Fruit fly (Drosophila melanogaster): ENCODE data around the gene CG13676.
A peak's percentile ranks its signal among the peaks of the same experiment; 100 is the strongest.

Gene CG13676

dm6 chr3L:8156199-8156598 is 4.6 kb upstream of the CG13676 start:
- TF ChIP-seq psq (GFP tag; optimal IDR thresholded peaks at IDR 0.05) (no peak), brk (GFP tag; optimal IDR thresholded peaks at IDR 0.05) (no peak), OdsH (GFP tag; optimal IDR thresholded peaks at IDR 0.05) (peak; percentile 43), dmrt93B (GFP tag; optimal IDR thresholded peaks at IDR 0.05) (no peak), N (GFP tag; optimal IDR thresholded peaks at IDR 0.05) (no peak), sv (GFP tag; optimal IDR thresholded peaks at IDR 0.05) (no peak), br (GFP tag; optimal IDR thresholded peaks at IDR 0.05) (peak; percentile 53), foxo (GFP tag; optimal IDR thresholded peaks at IDR 0.05) (peak in 1 of 2 experiments; percentile 49), HLH106 (tag; optimal IDR thresholded peaks at IDR 0.05) (peak; percentile 31), Hnf4 (GFP tag; optimal IDR thresholded peaks at IDR 0.05) (peak; percentile 6), fru (GFP tag; optimal IDR thresholded peaks at IDR 0.05) (peak; percentile 22), lola (GFP tag; optimal IDR thresholded peaks at IDR 0.05) (no peak), GATAd (GFP tag; optimal IDR thresholded peaks at IDR 0.05) (no peak), ey (GFP tag; optimal IDR thresholded peaks at IDR 0.05) (peak; percentile 48), h (GFP tag; optimal IDR thresholded peaks at IDR 0.05) (peak; percentile 48), Sp1 (GFP tag; optimal IDR thresholded peaks at IDR 0.05) (peak; percentile 43), sage (GFP tag; optimal IDR thresholded peaks at IDR 0.05) (no peak), rgr (GFP tag; optimal IDR thresholded peaks at IDR 0.05) (peak; percentile 49)

dm6 chr3L:8155324-8155723 is 3.7 kb upstream of the CG13676 start:
- TF ChIP-seq Abd-B (GFP tag; optimal IDR thresholded peaks at IDR 0.05) = no peak
- TF ChIP-seq jim (GFP tag; optimal IDR thresholded peaks at IDR 0.05) = no peak
- TF ChIP-seq ey (GFP tag; optimal IDR thresholded peaks at IDR 0.05) = no peak
- no peak for TF ChIP-seq tai (GFP tag; optimal IDR thresholded peaks at IDR 0.05)

- no peak for TF ChIP-seq Jra (GFP tag; optimal IDR thresholded peaks at IDR 0.05)
- TF ChIP-seq CG9705 (GFP tag; optimal IDR thresholded peaks at IDR 0.05) = no peak
- no peak for TF ChIP-seq pan (optimal IDR thresholded peaks at IDR 0.05)
- TF ChIP-seq h (GFP tag; optimal IDR thresholded peaks at IDR 0.05) = no peak
- no peak for TF ChIP-seq woc (GFP tag; optimal IDR thresholded peaks at IDR 0.05)
- no peak for TF ChIP-seq sv (GFP tag; optimal IDR thresholded peaks at IDR 0.05)
- TF ChIP-seq dsf (GFP tag; optimal IDR thresholded peaks at IDR 0.05; ENCODE audit: borderline replicate concordance) = no peak
- no peak for TF ChIP-seq tai (GFP tag; optimal IDR thresholded peaks at IDR 0.05)
- TF ChIP-seq Myc (optimal IDR thresholded peaks at IDR 0.05) = no peak
- no peak for TF ChIP-seq lola (GFP tag; optimal IDR thresholded peaks at IDR 0.05)
- TF ChIP-seq Dif (GFP tag; optimal IDR thresholded peaks at IDR 0.05; ENCODE audit: partially characterized antibody) = no peak
- no peak for TF ChIP-seq N (GFP tag; optimal IDR thresholded peaks at IDR 0.05)
Observed at dm6 chr3L:8154544-8154943, 2.9 kb upstream of the CG13676 start.

- TF ChIP-seq Hnf4 (GFP tag; optimal IDR thresholded peaks at IDR 0.05) = no peak
- TF ChIP-seq fru (GFP tag; optimal IDR thresholded peaks at IDR 0.05) = peak; percentile 64
- TF ChIP-seq h (GFP tag; optimal IDR thresholded peaks at IDR 0.05) = peak; percentile 2
- peak; percentile 45 for TF ChIP-seq rgr (GFP tag; optimal IDR thresholded peaks at IDR 0.05)
- TF ChIP-seq dmrt93B (GFP tag; optimal IDR thresholded peaks at IDR 0.05) = peak; percentile 16
- peak; percentile 47 for TF ChIP-seq ey (GFP tag; optimal IDR thresholded peaks at IDR 0.05)
- peak; percentile 8 for TF ChIP-seq br (GFP tag; optimal IDR thresholded peaks at IDR 0.05)
- peak; percentile 16 for TF ChIP-seq woc (GFP tag; optimal IDR thresholded peaks at IDR 0.05)
- peak; percentile 10 for TF ChIP-seq HLH106 (tag; optimal IDR thresholded peaks at IDR 0.05)
- TF ChIP-seq Dfd (GFP tag; optimal IDR thresholded peaks at IDR 0.05) = no peak
- TF ChIP-seq sv (GFP tag; optimal IDR thresholded peaks at IDR 0.05) = peak; percentile 39
- peak in 1 of 2 experiments; percentile 6 for TF ChIP-seq foxo (GFP tag; optimal IDR thresholded peaks at IDR 0.05)
- TF ChIP-seq Abd-B (GFP tag; optimal IDR thresholded peaks at IDR 0.05) = no peak
Observed at dm6 chr3L:8153206-8153996, 1.8 kb upstream of the CG13676 start.

- no peak for TF ChIP-seq Rel (GFP tag; optimal IDR thresholded peaks at IDR 0.05)
- no peak for TF ChIP-seq Rel (tag; optimal IDR thresholded peaks at IDR 0.05)
- TF ChIP-seq woc (GFP tag; optimal IDR thresholded peaks at IDR 0.05) = no peak
- no peak for TF ChIP-seq Mio (GFP tag; optimal IDR thresholded peaks at IDR 0.05)
- no peak for TF ChIP-seq Hr78 (GFP tag; optimal IDR thresholded peaks at IDR 0.05)
- TF ChIP-seq N (GFP tag; optimal IDR thresholded peaks at IDR 0.05) = no peak
- TF ChIP-seq HLH106 (tag; optimal IDR thresholded peaks at IDR 0.05) = peak; percentile 23
- TF ChIP-seq Sp1 (GFP tag; optimal IDR thresholded peaks at IDR 0.05) = no peak
- no peak for TF ChIP-seq Hr83 (GFP tag; optimal IDR thresholded peaks at IDR 0.05; ENCODE audit: poor library complexity, severe bottlenecking)
Observed at dm6 chr3L:8150812-8151211, 801 bp downstream of the CG13676 start.
